Worm (Caenorhabditis elegans): ENCODE results near the gene nhr-104.

Gene nhr-104

DNA sequence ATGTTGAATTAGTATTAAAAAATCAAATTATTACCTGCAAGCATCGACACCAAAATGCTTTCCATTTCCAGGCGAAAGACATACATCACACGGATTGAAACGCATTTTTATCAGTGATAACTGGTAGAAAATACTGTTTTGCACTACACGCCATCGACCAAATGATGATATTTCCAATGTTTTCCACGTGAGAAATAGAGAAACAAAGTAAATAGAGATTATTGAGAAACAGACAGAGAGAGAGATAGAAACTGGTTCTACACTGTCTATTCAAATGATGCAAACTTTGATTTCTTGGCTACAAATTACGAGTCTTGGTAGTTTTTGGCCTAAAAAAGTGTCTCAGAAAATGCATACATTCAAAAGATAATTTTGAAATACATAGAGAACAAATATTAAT, at the start of gene nhr-104:
TSS of gene nhr-104 (minus strand) at position 361 of the 400 bp plus-strand sequence.
- TF ChIP-seq alr-1 (tag; optimal IDR thresholded peaks at IDR 0.05) (no peak), skn-1 (tag; optimal IDR thresholded peaks at IDR 0.05) (peak; percentile 78), gmeb-1 (tag; optimal IDR thresholded peaks at IDR 0.05) (peak; percentile 54), blmp-1 (tag; optimal IDR thresholded peaks at IDR 0.05; ENCODE audit: insufficient read depth) (peak; percentile 5), C34F6.9 (tag; optimal IDR thresholded peaks at IDR 0.05) (peak; percentile 47), nhr-25 (tag; optimal IDR thresholded peaks at IDR 0.05) (peak; percentile 60), ama-1 (optimal IDR thresholded peaks at IDR 0.05) (no peak), nhr-12 (tag; optimal IDR thresholded peaks at IDR 0.05) (no peak), fos-1 (tag; optimal IDR thresholded peaks at IDR 0.05) (peak; percentile 65), unc-55 (GFP tag; optimal IDR thresholded peaks at IDR 0.05) (no peak), nhr-129 (tag; optimal IDR thresholded peaks at IDR 0.05) (peak; percentile 86), nhr-21 (tag; optimal IDR thresholded peaks at IDR 0.05) (peak; percentile 38), F13H6.1 (tag; optimal IDR thresholded peaks at IDR 0.05) (peak; percentile 27), lsy-2 (tag; optimal IDR thresholded peaks at IDR 0.05) (peak in 1 of 2 experiments; percentile 56), ztf-1 (GFP tag; conservative IDR thresholded peaks at IDR 0.05) (no peak), unc-62 (GFP tag; optimal IDR thresholded peaks at IDR 0.05) (no peak), mbf-1 (tag; optimal IDR thresholded peaks at IDR 0.05) (no peak), mdl-1 (tag; optimal IDR thresholded peaks at IDR 0.05) (peak in 1 of 2 experiments; percentile 36), lin-11 (tag; optimal IDR thresholded peaks at IDR 0.05) (no peak), sma-3 (GFP tag; optimal IDR thresholded peaks at IDR 0.05) (peak; percentile 59), ztf-11 (tag; optimal IDR thresholded peaks at IDR 0.05) (no peak), lin-13 (GFP tag; optimal IDR thresholded peaks at IDR 0.05) (no peak), Y55F3AM.14 (GFP tag; optimal IDR thresholded peaks at IDR 0.05) (no peak), nhr-6 (tag; optimal IDR thresholded peaks at IDR 0.05) (no peak), nhr-10 (tag; optimal IDR thresholded peaks at IDR 0.05) (no peak), nhr-11 (tag; optimal IDR thresholded peaks at IDR 0.05) (no peak), sma-9 (GFP tag; optimal IDR thresholded peaks at IDR 0.05) (peak; percentile 74), sma-9 (tag; optimal IDR thresholded peaks at IDR 0.05) (no peak), crh-2 (tag; optimal IDR thresholded peaks at IDR 0.05) (peak; percentile 68)

DNA sequence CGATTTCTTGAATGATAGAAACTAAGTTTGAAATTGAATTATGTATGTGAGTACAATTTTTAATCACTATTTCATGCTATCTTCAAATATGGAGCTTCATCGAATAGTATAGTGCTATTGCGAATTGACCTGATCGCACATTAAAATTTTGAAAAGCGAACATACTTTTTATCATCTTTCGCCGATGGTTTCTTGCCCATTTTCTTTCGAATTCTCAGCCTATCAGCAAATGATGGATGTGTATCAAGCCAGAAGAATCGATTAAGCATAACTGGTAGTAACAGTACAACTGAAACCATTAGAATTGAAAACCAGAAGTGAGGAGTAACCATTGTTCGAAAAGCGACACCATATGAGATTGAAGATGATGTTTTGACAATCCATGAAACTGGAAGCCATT, 41.1 kb upstream of the nhr-104 start:
- no peak for TF ChIP-seq mdl-1 (tag; optimal IDR thresholded peaks at IDR 0.05)
- no peak for TF ChIP-seq mab-5 (tag; optimal IDR thresholded peaks at IDR 0.05)
- no peak for TF ChIP-seq nhr-77 (tag; optimal IDR thresholded peaks at IDR 0.05)
- TF ChIP-seq nhr-237 (tag; optimal IDR thresholded peaks at IDR 0.05) = no peak
- no peak for TF ChIP-seq ztf-11 (tag; optimal IDR thresholded peaks at IDR 0.05)
- no peak for TF ChIP-seq lin-39 (tag; optimal IDR thresholded peaks at IDR 0.05)
- TF ChIP-seq lsy-2 (tag; optimal IDR thresholded peaks at IDR 0.05) = no peak
- TF ChIP-seq ceh-16 (tag; optimal IDR thresholded peaks at IDR 0.05) = no peak
- TF ChIP-seq dmd-4 (tag; optimal IDR thresholded peaks at IDR 0.05) = no peak
- TF ChIP-seq Y55F3AM.14 (GFP tag; optimal IDR thresholded peaks at IDR 0.05) = no peak
- no peak for TF ChIP-seq egl-27 (tag; optimal IDR thresholded peaks at IDR 0.05)
- no peak for TF ChIP-seq alr-1 (tag; optimal IDR thresholded peaks at IDR 0.05)
- no peak for TF ChIP-seq ztf-4 (tag; optimal IDR thresholded peaks at IDR 0.05)
- TF ChIP-seq fos-1 (tag; optimal IDR thresholded peaks at IDR 0.05) = no peak
- TF ChIP-seq unc-62 (GFP tag; optimal IDR thresholded peaks at IDR 0.05) = no peak
- no peak for TF ChIP-seq ceh-82 (tag; optimal IDR thresholded peaks at IDR 0.05)
- TF ChIP-seq C34F6.9 (tag; optimal IDR thresholded peaks at IDR 0.05) = no peak
- TF ChIP-seq crh-2 (tag; optimal IDR thresholded peaks at IDR 0.05) = no peak
- no peak for TF ChIP-seq unc-39 (tag; optimal IDR thresholded peaks at IDR 0.05)

DNA sequence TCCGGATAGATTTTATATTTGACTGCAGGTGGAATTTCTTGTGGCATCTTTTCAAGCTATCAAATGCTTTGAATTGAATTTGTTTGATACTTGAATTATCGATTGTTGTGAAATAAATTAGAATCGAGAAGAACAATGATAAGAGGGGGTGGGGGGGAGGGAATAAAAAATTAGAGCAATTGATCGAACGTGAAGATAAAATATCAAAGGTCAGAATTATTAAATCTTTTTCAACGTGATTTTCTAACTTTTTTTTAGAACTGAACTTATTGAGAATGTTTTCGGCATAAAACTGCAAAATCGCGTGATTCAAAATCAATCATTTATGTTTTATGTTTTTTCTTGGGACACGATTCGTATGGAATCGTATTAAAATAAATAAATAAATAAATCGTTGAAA, 38.7 kb upstream of the nhr-104 start, which contains the start of gene mpz-4:
TSS of gene mpz-4 (minus strand) at position 101 of the 400 bp plus-strand sequence.
- TF ChIP-seq snpc-4 (tag; optimal IDR thresholded peaks at IDR 0.05) (no peak), gmeb-1 (tag; optimal IDR thresholded peaks at IDR 0.05) (no peak), mbf-1 (tag; optimal IDR thresholded peaks at IDR 0.05) (no peak), nhr-237 (tag; optimal IDR thresholded peaks at IDR 0.05) (no peak), nhr-12 (tag; optimal IDR thresholded peaks at IDR 0.05) (no peak), mab-5 (tag; optimal IDR thresholded peaks at IDR 0.05) (no peak), R02D3.7 (tag; optimal IDR thresholded peaks at IDR 0.05) (no peak), lin-13 (GFP tag; optimal IDR thresholded peaks at IDR 0.05) (no peak), aly-2 (tag; optimal IDR thresholded peaks at IDR 0.05) (no peak), nhr-10 (tag; optimal IDR thresholded peaks at IDR 0.05) (no peak), unc-55 (GFP tag; optimal IDR thresholded peaks at IDR 0.05) (no peak), C34F6.9 (tag; optimal IDR thresholded peaks at IDR 0.05) (no peak), dmd-4 (tag; optimal IDR thresholded peaks at IDR 0.05) (no peak), sma-9 (GFP tag; optimal IDR thresholded peaks at IDR 0.05) (no peak), sma-9 (tag; optimal IDR thresholded peaks at IDR 0.05) (no peak), sem-4 (tag; optimal IDR thresholded peaks at IDR 0.05) (no peak), F13H6.1 (tag; optimal IDR thresholded peaks at IDR 0.05) (no peak), zag-1 (tag; optimal IDR thresholded peaks at IDR 0.05) (no peak)

Measured in whole organism, L2 larva.